Fruit fly (Drosophila melanogaster) whole organism, adult: ENCODE measurements around the gene CG31279.

ENCODE experiments used
- CG11617 ChIP-seq: fragments of 200-800 bp; sonication (Bioruptor generic); optimal IDR thresholded peaks from 2 replicates; lab custom pipeline; 2017; ENCODE audit warnings: mild to moderate bottlenecking, missing biosample characterization, missing genetic modification reagents, missing genetic modification characterization
- CG12768 ChIP-seq: fragments of 200-800 bp; sonication (Bioruptor generic); optimal IDR thresholded peaks from 2 replicates; lab custom pipeline; 2017; ENCODE audit warnings: missing biosample characterization, missing genetic modification characterization, mild to moderate bottlenecking, moderate library complexity, missing genetic modification reagents
- CG14711 ChIP-seq: fragments of 200-800 bp; sonication (Bioruptor generic); optimal IDR thresholded peaks from 2 replicates; lab custom pipeline; 2018; ENCODE audit warnings: missing biosample characterization, mild to moderate bottlenecking, missing genetic modification characterization, moderate library complexity
- CG1620 ChIP-seq: fragments of 200-800 bp; sonication (Bioruptor generic); optimal IDR thresholded peaks from 2 replicates; lab custom pipeline; 2016; ENCODE audit warnings: missing biosample characterization, missing genetic modification characterization
- CG33017 ChIP-seq: fragments of 200-800 bp; sonication (Bioruptor generic); optimal IDR thresholded peaks from 2 replicates; lab custom pipeline; 2018; ENCODE audit warnings: missing biosample characterization, mild to moderate bottlenecking, missing genetic modification characterization, moderate library complexity
- CG5204 ChIP-seq: fragments of 200-800 bp; sonication (Bioruptor generic); optimal IDR thresholded peaks from 2 replicates; lab custom pipeline; 2016; ENCODE audit warnings: missing biosample characterization, missing genetic modification characterization
- CG7045 ChIP-seq: fragments of 200-800 bp; sonication (Bioruptor generic); optimal IDR thresholded peaks from 2 replicates; lab custom pipeline; 2017; ENCODE audit warnings: missing biosample characterization, mild to moderate bottlenecking, missing genetic modification characterization
- CG7101 ChIP-seq: fragments of 200-800 bp; sonication (Bioruptor generic); optimal IDR thresholded peaks from 2 replicates; lab custom pipeline; 2018; ENCODE audit warnings: missing biosample characterization, mild to moderate bottlenecking, missing genetic modification characterization, moderate library complexity
- Clk ChIP-seq: fragments of 200-800 bp; sonication (Bioruptor generic); optimal IDR thresholded peaks from 2 replicates; lab custom pipeline; 2017; ENCODE audit warnings: missing biosample characterization, missing genetic modification characterization
- Crg-1 ChIP-seq: fragments of 200-800 bp; sonication (Bioruptor generic); optimal IDR thresholded peaks from 2 replicates; lab custom pipeline; 2016; ENCODE audit warnings: missing biosample characterization, missing genetic modification characterization
- Hr96 ChIP-seq: fragments of 200-800 bp; sonication (Bioruptor generic); optimal IDR thresholded peaks from 2 replicates; lab custom pipeline; 2016; ENCODE audit warnings: missing biosample characterization, missing genetic modification characterization
- Mnt ChIP-seq: fragments of 200-800 bp; sonication (Bioruptor generic); optimal IDR thresholded peaks from 2 replicates; lab custom pipeline; 2016; ENCODE audit warnings: missing biosample characterization, mild to moderate bottlenecking, missing genetic modification characterization
- bab1 ChIP-seq: fragments of 200-800 bp; sonication (Bioruptor generic); optimal IDR thresholded peaks from 3 replicates; lab custom pipeline; 2019; ENCODE audit warnings: missing biosample characterization, mild to moderate bottlenecking, missing genetic modification characterization, moderate library complexity
- cic ChIP-seq: fragments of 200-800 bp; sonication (Bioruptor generic); optimal IDR thresholded peaks from 2 replicates; lab custom pipeline; 2017; ENCODE audit warnings: missing biosample characterization, mild to moderate bottlenecking, missing genetic modification characterization, moderate library complexity
- cnc ChIP-seq, 2 experiments: fragments of >200 bp; optimal IDR thresholded peaks; 2 replicates each; lab custom pipeline; 2017
- kay ChIP-seq: fragments of 200-800 bp; sonication (Bioruptor generic); peaks from one replicate; lab custom pipeline; 2016; ENCODE audit warnings: missing biosample characterization, missing genetic modification characterization, borderline replicate concordance
- ovo ChIP-seq: fragments of 200-800 bp; sonication (Bioruptor generic); optimal IDR thresholded peaks from 2 replicates; lab custom pipeline; 2016; ENCODE audit warnings: missing biosample characterization, missing genetic modification characterization
- pad ChIP-seq: fragments of 200-800 bp; sonication (Bioruptor generic); optimal IDR thresholded peaks from 3 replicates; lab custom pipeline; 2017; ENCODE audit warnings: missing biosample characterization, missing genetic modification characterization, mild to moderate bottlenecking, moderate library complexity, missing genetic modification reagents
- tj ChIP-seq: fragments of 200-800 bp; sonication (Bioruptor generic); optimal IDR thresholded peaks from 3 replicates; lab custom pipeline; 2017; ENCODE audit warnings: missing biosample characterization, mild to moderate bottlenecking, missing genetic modification characterization, moderate library complexity
- toe ChIP-seq: fragments of 200-800 bp; sonication (Bioruptor generic); optimal IDR thresholded peaks from 2 replicates; lab custom pipeline; 2016; ENCODE audit warnings: missing biosample characterization, missing genetic modification characterization

The CG31279 gene

dm6 chr3R:16476472-16476871 is 46.0 kb downstream of the CG31279 start:
- TF ChIP-seq cic (GFP tag; lab: Kevin White, UChicago) (no peak), CG14711 (no peak), CG7101 (tag; lab: Kevin White, UChicago) (no peak), ovo (GFP tag; lab: Kevin White, UChicago) (no peak), cnc (optimal IDR thresholded peaks at IDR 0.05; lab: Kevin White, UChicago) (no peak), pad (GFP tag; lab: Kevin White, UChicago) (no peak)

- no peak for TF ChIP-seq ovo (GFP tag; lab: Kevin White, UChicago)
- no peak for TF ChIP-seq cnc (optimal IDR thresholded peaks at IDR 0.05; lab: Kevin White, UChicago)
- TF ChIP-seq Hr96 (GFP tag; lab: Kevin White, UChicago): no peak
- TF ChIP-seq cic (GFP tag; lab: Kevin White, UChicago): no peak
- no peak for TF ChIP-seq CG5204 (GFP tag; lab: Kevin White, UChicago)
- no peak for TF ChIP-seq CG33017 (tag; lab: Kevin White, UChicago)
- TF ChIP-seq tj: no peak
- no peak for TF ChIP-seq CG12768
- TF ChIP-seq CG14711: no peak
- TF ChIP-seq Crg-1: no peak
- TF ChIP-seq CG7045: no peak
- TF ChIP-seq CG7101 (tag; lab: Kevin White, UChicago): no peak
Observed at dm6 chr3R:16477033-16477432, 46.6 kb downstream of the CG31279 start, which contains the start of gene Gyc89Db. TSS of gene Gyc89Db (plus strand) at chr3R:16477110.

- TF ChIP-seq kay (no peak), cnc (optimal IDR thresholded peaks at IDR 0.05; lab: Kevin White, UChicago) (no peak), CG7045 (no peak), CG5204 (GFP tag; lab: Kevin White, UChicago) (no peak), ovo (GFP tag; lab: Kevin White, UChicago) (no peak), CG7101 (tag; lab: Kevin White, UChicago) (no peak), cic (GFP tag; lab: Kevin White, UChicago) (no peak), tj (no peak), Hr96 (GFP tag; lab: Kevin White, UChicago) (no peak), Clk (GFP tag; lab: Kevin White, UChicago) (no peak), CG33017 (tag; lab: Kevin White, UChicago) (no peak), CG14711 (no peak), CG12768 (no peak), Mnt (GFP tag; lab: Kevin White, UChicago) (no peak), pad (GFP tag; lab: Kevin White, UChicago) (no peak), toe (GFP tag; lab: Kevin White, UChicago) (no peak), Crg-1 (no peak), CG1620 (GFP tag; lab: Kevin White, UChicago) (no peak), bab1 (GFP tag; lab: Kevin White, UChicago) (no peak)
Observed at dm6 chr3R:16480995-16481394, 50.5 kb downstream of the CG31279 start, which contains the start of gene Dhfr. TSS of gene Dhfr (plus strand) at chr3R:16481167.

dm6 chr3R:16482276-16482675 is 51.8 kb downstream of the CG31279 start, which contains the start of gene Sdhaf3:
TSS of gene Sdhaf3 (minus strand) at chr3R:16482452.
- TF ChIP-seq CG1620 (GFP tag; lab: Kevin White, UChicago): peak; percentile 29
- no peak for TF ChIP-seq CG11617 (GFP tag; lab: Kevin White, UChicago)
- TF ChIP-seq Hr96 (GFP tag; lab: Kevin White, UChicago): no peak
- no peak for TF ChIP-seq ovo (GFP tag; lab: Kevin White, UChicago)
- TF ChIP-seq pad (GFP tag; lab: Kevin White, UChicago): no peak
- peak; percentile 2 for TF ChIP-seq Mnt (GFP tag; lab: Kevin White, UChicago)
- peak; percentile 13 for TF ChIP-seq toe (GFP tag; lab: Kevin White, UChicago)
- no peak for TF ChIP-seq cic (GFP tag; lab: Kevin White, UChicago)
- no peak for TF ChIP-seq CG33017 (tag; lab: Kevin White, UChicago)
- peak; percentile 39 for TF ChIP-seq Crg-1
- no peak for TF ChIP-seq cnc (optimal IDR thresholded peaks at IDR 0.05; lab: Kevin White, UChicago)
- no peak for TF ChIP-seq Clk (GFP tag; lab: Kevin White, UChicago)
- TF ChIP-seq CG12768: no peak
- peak; percentile 82 for TF ChIP-seq kay
- TF ChIP-seq CG7045: no peak
- no peak for TF ChIP-seq tj
- peak; percentile 15 for TF ChIP-seq CG5204 (GFP tag; lab: Kevin White, UChicago)
- TF ChIP-seq CG7101 (tag; lab: Kevin White, UChicago): peak; percentile 0
- TF ChIP-seq bab1 (GFP tag; lab: Kevin White, UChicago): no peak
- TF ChIP-seq CG14711: no peak
